Fruit fly (Drosophila melanogaster): ENCODE results near the gene Trs20.

DNA sequence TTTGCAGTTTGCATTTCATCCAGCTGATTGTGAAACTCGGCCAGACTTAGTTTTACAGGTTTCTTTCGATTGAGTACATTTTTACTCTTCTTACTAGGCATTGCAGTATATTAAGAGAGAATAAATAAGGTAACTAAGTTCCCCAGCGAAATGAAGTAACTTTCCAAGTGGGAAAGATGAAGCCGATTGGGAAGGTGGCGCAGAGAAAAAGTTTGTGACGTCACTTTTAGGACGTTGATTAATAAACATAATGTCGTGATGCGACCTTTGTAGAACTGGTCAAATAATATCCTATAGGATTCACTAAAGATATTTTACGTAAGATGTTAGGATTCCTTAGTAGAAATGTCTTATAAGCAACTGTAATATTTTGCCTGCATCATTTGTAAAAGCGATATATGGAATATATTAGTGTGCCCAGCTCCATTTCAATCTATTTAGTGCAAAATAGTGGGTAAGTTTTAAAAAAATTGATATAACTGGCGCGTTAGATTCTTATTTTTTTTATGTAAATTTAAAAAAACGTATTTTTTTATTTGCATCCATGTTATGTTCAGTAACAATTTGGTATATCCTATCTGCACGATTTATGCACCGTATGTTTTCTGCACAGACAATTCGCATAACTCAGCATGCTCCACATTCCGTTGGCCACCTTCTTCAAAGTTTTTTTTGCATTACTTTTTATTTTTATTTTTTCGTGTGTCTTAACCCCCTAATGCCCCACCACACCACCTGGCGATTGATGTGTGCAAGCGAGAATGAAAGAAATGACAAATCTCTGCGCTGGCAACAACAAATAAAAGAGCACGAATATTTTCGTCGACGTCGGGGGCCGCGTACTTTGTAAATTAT lies 12.5 kb upstream of the Trs20 start, which contains the start of gene CG32152:
- TF ChIP-seq Pif1B (GFP tag; optimal IDR thresholded peaks at IDR 0.05) (no peak), rn (GFP tag; IDR thresholded peaks at IDR 0.05) (no peak), CG34367 (tag; optimal IDR thresholded peaks at IDR 0.05) (no peak), Ets98B (GFP tag; IDR thresholded peaks at IDR 0.05) (peak; percentile 55; the same call in 1 of the 2 replicates)

All from whole organism, pupa.